Fruit fly (Drosophila melanogaster) whole organism, embryonic: Measurements from ENCODE around the gene CG33203.

Source experiments
- Blimp-1 ChIP-seq: fragments of 200-800 bp; sonication (Bioruptor generic); optimal IDR thresholded peaks from 3 replicates; lab custom pipeline; 2018; ENCODE audit warnings: missing biosample characterization, missing genetic modification characterization, mild to moderate bottlenecking, moderate library complexity, missing genetic modification reagents
- CG11560 ChIP-seq: fragments of 200-800 bp; sonication (Bioruptor generic); IDR thresholded peaks from 3 replicates; pipeline ENCODE4 v1.3.6; 2022; ENCODE audit warnings: missing biosample characterization, missing genetic modification characterization
- CG12659 ChIP-seq: fragments of 200-800 bp; sonication (Bioruptor generic); optimal IDR thresholded peaks from 3 replicates; lab custom pipeline; 2017; ENCODE audit warnings: mild to moderate bottlenecking, missing biosample characterization, missing genetic modification reagents, missing genetic modification characterization
- CG12744 ChIP-seq: fragments of 200-800 bp; sonication (Bioruptor generic); optimal IDR thresholded peaks from 2 replicates; lab custom pipeline; 2016; ENCODE audit warnings: missing biosample characterization, missing genetic modification characterization
- CG14441 ChIP-seq: fragments of 200-800 bp; sonication (Bioruptor generic); IDR thresholded peaks from 2 replicates; pipeline ENCODE4 v1.3.6; 2022; ENCODE audit warnings: missing biosample characterization, missing genetic modification characterization
- CG15011 ChIP-seq: fragments of 200-800 bp; sonication (Bioruptor generic); optimal IDR thresholded peaks from 3 replicates; lab custom pipeline; 2018; ENCODE audit warnings: missing biosample characterization, mild to moderate bottlenecking, missing genetic modification characterization
- CG15696 ChIP-seq: fragments of 200-800 bp; sonication (Bioruptor generic); optimal IDR thresholded peaks from 2 replicates; lab custom pipeline; 2019; ENCODE audit warnings: missing biosample characterization, mild to moderate bottlenecking, missing genetic modification characterization, moderate library complexity
- CG31388 ChIP-seq: fragments of 200-800 bp; sonication (Bioruptor generic); optimal IDR thresholded peaks from 2 replicates; lab custom pipeline; 2016; ENCODE audit warnings: missing biosample characterization, missing genetic modification characterization
- CG4854 ChIP-seq: fragments of 200-800 bp; sonication (Bioruptor generic); optimal IDR thresholded peaks from 2 replicates; lab custom pipeline; 2016; ENCODE audit warnings: missing biosample characterization, missing genetic modification characterization, inconsistent platforms
- CG5953 ChIP-seq: fragments of 200-800 bp; sonication (Bioruptor generic); IDR thresholded peaks from 2 replicates; pipeline ENCODE4 v1.3.6; 2022; ENCODE audit warnings: missing biosample characterization, missing genetic modification characterization
- CG6813 ChIP-seq: fragments of 200-800 bp; sonication (Bioruptor generic); optimal IDR thresholded peaks from 2 replicates; lab custom pipeline; 2017; ENCODE audit warnings: missing biosample characterization, missing genetic modification characterization, mild to moderate bottlenecking, moderate library complexity, missing genetic modification reagents
- CG7745 ChIP-seq: fragments of 200-800 bp; sonication (Bioruptor generic); optimal IDR thresholded peaks from 2 replicates; lab custom pipeline; 2018; ENCODE audit warnings: missing biosample characterization, mild to moderate bottlenecking, missing genetic modification characterization, moderate library complexity
- CG7839 ChIP-seq: fragments of 200-800 bp; sonication (Bioruptor generic); optimal IDR thresholded peaks from 3 replicates; lab custom pipeline; 2018; ENCODE audit warnings: missing biosample characterization, mild to moderate bottlenecking, missing genetic modification characterization, moderate library complexity
- CG8478 ChIP-seq: fragments of >200 bp; optimal IDR thresholded peaks from 2 replicates; lab custom pipeline; 2018
- CG9609 ChIP-seq: fragments of 200-800 bp; sonication (Bioruptor generic); optimal IDR thresholded peaks from 3 replicates; lab custom pipeline; 2016; ENCODE audit warnings: missing biosample characterization, missing genetic modification characterization
- CHES-1-like ChIP-seq: fragments of 200-800 bp; sonication (Bioruptor generic); optimal IDR thresholded peaks from 2 replicates; lab custom pipeline; 2016; ENCODE audit warnings: missing biosample characterization, missing genetic modification characterization
- Dad ChIP-seq: fragments of 200-800 bp; sonication (Bioruptor generic); optimal IDR thresholded peaks from 3 replicates; lab custom pipeline; 2016; ENCODE audit warnings: missing biosample characterization, missing genetic modification characterization
- Fer3 ChIP-seq: fragments of 200-800 bp; sonication (Bioruptor generic); optimal IDR thresholded peaks from 2 replicates; lab custom pipeline; 2018; ENCODE audit warnings: missing biosample characterization, mild to moderate bottlenecking, missing genetic modification characterization, moderate library complexity
- GATAe ChIP-seq: fragments of 200-800 bp; sonication (Bioruptor generic); conservative IDR thresholded peaks from 2 replicates; pipeline ENCODE4 v1.3.6; 2022; ENCODE audit warnings: missing biosample characterization, missing genetic modification characterization
- Gug ChIP-seq: fragments of 200-800 bp; sonication (Bioruptor generic); IDR thresholded peaks from 4 replicates; pipeline ENCODE4 v1.3.6; 2022; ENCODE audit warnings: missing biosample characterization, missing genetic modification characterization
- H2.0 ChIP-seq: fragments of 200-800 bp; sonication (Bioruptor generic); IDR thresholded peaks from 2 replicates; pipeline ENCODE4 v1.3.6; 2022; ENCODE audit warnings: missing biosample characterization, missing genetic modification characterization
- Hand ChIP-seq: fragments of 200-800 bp; sonication (Bioruptor generic); optimal IDR thresholded peaks from 2 replicates; lab custom pipeline; 2017; ENCODE audit warnings: mild to moderate bottlenecking, missing biosample characterization, missing genetic modification reagents, missing genetic modification characterization
- Hmx ChIP-seq: fragments of 200-800 bp; sonication (Bioruptor generic); optimal IDR thresholded peaks from 2 replicates; lab custom pipeline; 2016; ENCODE audit warnings: missing biosample characterization, missing genetic modification characterization
- Jarid2 ChIP-seq: fragments of 200-800 bp; sonication (Bioruptor generic); optimal IDR thresholded peaks from 3 replicates; lab custom pipeline; 2017; ENCODE audit warnings: mild to moderate bottlenecking, missing biosample characterization, missing genetic modification reagents, missing genetic modification characterization
- Myb ChIP-seq: fragments of 200-800 bp; sonication (Bioruptor generic); optimal IDR thresholded peaks from 2 replicates; lab custom pipeline; 2016; ENCODE audit warnings: missing biosample characterization, missing genetic modification characterization
- Nf-YA ChIP-seq: fragments of 200-800 bp; sonication (Bioruptor generic); IDR thresholded peaks from 2 replicates; pipeline ENCODE4 v1.3.6; 2022; ENCODE audit warnings: missing biosample characterization, missing genetic modification characterization
- NfI ChIP-seq: fragments of 200-800 bp; sonication (Bioruptor generic); optimal IDR thresholded peaks from 3 replicates; lab custom pipeline; 2018; ENCODE audit warnings: missing biosample characterization, mild to moderate bottlenecking, missing genetic modification characterization, moderate library complexity
- Spps ChIP-seq: fragments of 200-800 bp; sonication (Bioruptor generic); optimal IDR thresholded peaks from 2 replicates; lab custom pipeline; 2018; ENCODE audit warnings: missing biosample characterization, mild to moderate bottlenecking, missing genetic modification characterization
- Ssrp ChIP-seq: fragments of 200-800 bp; sonication (Bioruptor generic); optimal IDR thresholded peaks from 2 replicates; lab custom pipeline; 2018; ENCODE audit warnings: missing biosample characterization, mild to moderate bottlenecking, missing genetic modification characterization, moderate library complexity
- Vsx1 ChIP-seq: fragments of 200-800 bp; sonication (Bioruptor generic); optimal IDR thresholded peaks from 2 replicates; lab custom pipeline; 2017; ENCODE audit warnings: missing biosample characterization, mild to moderate bottlenecking, missing genetic modification characterization, missing genetic modification reagents
- cad ChIP-seq: fragments of >200 bp; optimal IDR thresholded peaks from 2 replicates; lab custom pipeline; 2017; ENCODE audit warnings: missing biosample characterization, missing genetic modification characterization
- cato ChIP-seq: fragments of 200-800 bp; sonication (Bioruptor generic); optimal IDR thresholded peaks from 2 replicates; lab custom pipeline; 2016; ENCODE audit warnings: missing biosample characterization, missing genetic modification characterization, borderline replicate concordance
- croc ChIP-seq: fragments of 200-800 bp; sonication (Bioruptor generic); conservative IDR thresholded peaks from 3 replicates; pipeline ENCODE4 v1.3.6; 2022; ENCODE audit warnings: missing biosample characterization, missing genetic modification characterization
- gcm ChIP-seq: fragments of 200-800 bp; sonication (Bioruptor generic); optimal IDR thresholded peaks from 2 replicates; lab custom pipeline; 2019; ENCODE audit warnings: missing biosample characterization, mild to moderate bottlenecking, missing genetic modification characterization, moderate library complexity
- gsb ChIP-seq: fragments of 200-800 bp; sonication (Bioruptor generic); IDR thresholded peaks from 2 replicates; pipeline ENCODE4 v1.3.6; 2022; ENCODE audit warnings: missing biosample characterization, missing genetic modification characterization
- gsb-n ChIP-seq: fragments of 200-800 bp; sonication (Bioruptor generic); optimal IDR thresholded peaks from 3 replicates; lab custom pipeline; 2018; ENCODE audit warnings: missing biosample characterization, mild to moderate bottlenecking, missing genetic modification characterization
- gt ChIP-seq: fragments of 200-800 bp; sonication (Bioruptor generic); IDR thresholded peaks from 2 replicates; pipeline ENCODE4 v1.3.6; 2022; ENCODE audit warnings: missing biosample characterization, missing genetic modification characterization
- h ChIP-seq: fragments of >200 bp; optimal IDR thresholded peaks from 2 replicates; lab custom pipeline; 2017
- her ChIP-seq: fragments of 200-800 bp; sonication (Bioruptor generic); optimal IDR thresholded peaks from 2 replicates; lab custom pipeline; 2016; ENCODE audit warnings: missing biosample characterization, missing genetic modification characterization
- lilli ChIP-seq: fragments of 200-800 bp; sonication (Bioruptor generic); optimal IDR thresholded peaks from 3 replicates; lab custom pipeline; 2016; ENCODE audit warnings: missing biosample characterization, missing genetic modification characterization
- maf-S ChIP-seq: fragments of 200-800 bp; sonication (Bioruptor generic); optimal IDR thresholded peaks from 2 replicates; lab custom pipeline; 2016; ENCODE audit warnings: missing biosample characterization, missing genetic modification characterization
- odd ChIP-seq: fragments of 200-800 bp; sonication (Bioruptor generic); optimal IDR thresholded peaks from 2 replicates; lab custom pipeline; 2017; ENCODE audit warnings: missing biosample characterization, mild to moderate bottlenecking, missing genetic modification characterization
- phol ChIP-seq: fragments of 200-800 bp; sonication (Bioruptor generic); optimal IDR thresholded peaks from 3 replicates; lab custom pipeline; 2018; ENCODE audit warnings: missing biosample characterization, mild to moderate bottlenecking, missing genetic modification characterization, moderate library complexity
- ranshi ChIP-seq: fragments of 200-800 bp; sonication (Bioruptor generic); IDR thresholded peaks from 2 replicates; pipeline ENCODE4 v1.3.6; 2022; ENCODE audit warnings: missing biosample characterization, missing genetic modification characterization
- run ChIP-seq: fragments of 200-800 bp; sonication (Bioruptor generic); optimal IDR thresholded peaks from 3 replicates; lab custom pipeline; 2018; ENCODE audit warnings: missing biosample characterization, mild to moderate bottlenecking, missing genetic modification characterization
- salm ChIP-seq: fragments of 200-800 bp; sonication (Bioruptor generic); optimal IDR thresholded peaks from 2 replicates; lab custom pipeline; 2018; ENCODE audit warnings: missing biosample characterization, mild to moderate bottlenecking, missing genetic modification characterization
- schlank ChIP-seq: fragments of 200-800 bp; sonication (Bioruptor generic); optimal IDR thresholded peaks from 2 replicates; lab custom pipeline; 2018; ENCODE audit warnings: missing biosample characterization, mild to moderate bottlenecking, missing genetic modification characterization
- sqz ChIP-seq: fragments of 200-800 bp; sonication (Bioruptor generic); optimal IDR thresholded peaks from 3 replicates; lab custom pipeline; 2018; ENCODE audit warnings: missing biosample characterization, mild to moderate bottlenecking, missing genetic modification characterization
- ssp ChIP-seq: fragments of 200-800 bp; sonication (Bioruptor generic); IDR thresholded peaks from 2 replicates; pipeline ENCODE4 v1.3.6; 2022; ENCODE audit warnings: missing biosample characterization, missing genetic modification characterization
- vnd ChIP-seq: fragments of 200-800 bp; sonication (Bioruptor generic); IDR thresholded peaks from 3 replicates; pipeline ENCODE4 v1.3.6; 2022; ENCODE audit warnings: missing biosample characterization, missing genetic modification characterization; ENCODE audit not compliant: partially characterized antibody
- yki ChIP-seq: fragments of >200 bp; optimal IDR thresholded peaks from 3 replicates; lab custom pipeline; 2018

Gene CG33203

dm6 chr3R:28904816-28905435, 17.4 kb upstream of the CG33203 start (continued):
- peak; percentile 48 for TF ChIP-seq Blimp-1
- peak; percentile 30 for TF ChIP-seq Hmx (GFP tag; lab: Kevin White, UChicago)
- peak; percentile 66 for TF ChIP-seq CG5953
- peak; percentile 33 for TF ChIP-seq salm (tag; lab: Kevin White, UChicago)
- no peak for TF ChIP-seq Spps (tag; lab: Kevin White, UChicago)
- TF ChIP-seq CG15011, result peak; percentile 29
- TF ChIP-seq gsb-n (tag; lab: Kevin White, UChicago), result peak; percentile 25
- peak; percentile 86 for TF ChIP-seq Gug (GFP tag; lab: Robert Waterston, UW)
- peak; percentile 17 for TF ChIP-seq Hand (GFP tag; lab: Kevin White, UChicago)
- TF ChIP-seq croc (GFP tag; lab: Robert Waterston, UW), result no peak; the same call in 2 of the 3 replicates
- peak; percentile 8 for TF ChIP-seq Jarid2 (GFP tag; lab: Kevin White, UChicago)
- no peak for TF ChIP-seq CG7745 (tag; lab: Kevin White, UChicago)
- peak; percentile 82 for TF ChIP-seq her
- peak; percentile 16 for TF ChIP-seq cato (GFP tag; lab: Kevin White, UChicago)
- TF ChIP-seq cad (GFP tag; lab: Kevin White, UChicago), result no peak
- peak; percentile 86 for TF ChIP-seq ranshi
- peak; percentile 68 for TF ChIP-seq maf-S
- TF ChIP-seq phol (tag; lab: Kevin White, UChicago), result peak; percentile 57
- no peak for TF ChIP-seq h (lab: Kevin White, UChicago)
- peak; percentile 60 for TF ChIP-seq CG12744 (GFP tag; lab: Kevin White, UChicago)
- peak; percentile 46 for TF ChIP-seq CG6813
- TF ChIP-seq odd (GFP tag; lab: Kevin White, UChicago), result peak; percentile 57
- peak; percentile 7; the same call in 1 of the 2 replicates for TF ChIP-seq Nf-YA (GFP tag; lab: Robert Waterston, UW)
- TF ChIP-seq Fer3 (tag; lab: Kevin White, UChicago), result peak; percentile 70
- TF ChIP-seq CG4854 (GFP tag; lab: Kevin White, UChicago), result no peak
- TF ChIP-seq Ssrp (tag; lab: Kevin White, UChicago), result peak; percentile 61
- TF ChIP-seq CG7839 (tag; lab: Kevin White, UChicago), result peak; percentile 82
- 0 out of 2 replicates have a peak, but pooled peaks have one; percentile 29 for TF ChIP-seq GATAe (GFP tag; lab: Robert Waterston, UW)
- no peak for TF ChIP-seq CG8478 (lab: Kevin White, UChicago)
- peak; percentile 67; the same call in 1 of the 2 replicates for TF ChIP-seq gsb (GFP tag; lab: Robert Waterston, UW)
- TF ChIP-seq sqz, result no peak
- peak; percentile 86 for TF ChIP-seq CHES-1-like (GFP tag; lab: Kevin White, UChicago)
- TF ChIP-seq Myb (GFP tag; lab: Kevin White, UChicago), result peak; percentile 63
- no peak for TF ChIP-seq Vsx1 (GFP tag; lab: Kevin White, UChicago)
- TF ChIP-seq CG31388 (GFP tag; lab: Kevin White, UChicago), result no peak
- no peak for TF ChIP-seq run
- peak; percentile 85 for TF ChIP-seq NfI (GFP tag; lab: Kevin White, UChicago)
- TF ChIP-seq yki (lab: Kevin White, UChicago), result no peak
- peak; percentile 76 for TF ChIP-seq Dad (GFP tag; lab: Kevin White, UChicago)
- TF ChIP-seq vnd, result no peak
- TF ChIP-seq H2.0, result peak; percentile 83
- TF ChIP-seq gcm (GFP tag; lab: Kevin White, UChicago), result peak; percentile 42
- TF ChIP-seq CG14441 (GFP tag; lab: Robert Waterston, UW), result peak; percentile 91
- TF ChIP-seq CG12659 (GFP tag; lab: Kevin White, UChicago), result peak; percentile 71
- no peak for TF ChIP-seq CG15696 (tag; lab: Kevin White, UChicago)
- peak; percentile 87 for TF ChIP-seq lilli (GFP tag; lab: Kevin White, UChicago)
- peak; percentile 80 for TF ChIP-seq CG9609
- peak; percentile 63 for TF ChIP-seq ssp (GFP tag; lab: Robert Waterston, UW)
- TF ChIP-seq schlank, result peak; percentile 70
- no peak for TF ChIP-seq gt
- peak; percentile 68 for TF ChIP-seq CG11560 (tag; lab: Robert Waterston, UW)
